Worm (Caenorhabditis elegans) whole organism, L4/young adult: Measurements from ENCODE around the gene srh-132.
"Not testable (repeated sequence)": the region's sequence is repeated elsewhere in the genome, so short reads cannot be mapped to it uniquely, and the experiment has no call there.

Experiments used
- dao-5 ChIP-seq: sonication (generic microtip); optimal IDR thresholded peaks from 2 replicates; lab custom pipeline; 2016; ENCODE audit warnings: missing genotype, missing genetic modification characterization, moderate library complexity, missing compliant biosample characterization
- him-1 ChIP-seq: sonication (generic microtip); optimal IDR thresholded peaks from 2 replicates; lab custom pipeline; 2016; ENCODE audit warnings: missing genotype, missing genetic modification reagents, missing genetic modification characterization, missing compliant biosample characterization

DNA sequence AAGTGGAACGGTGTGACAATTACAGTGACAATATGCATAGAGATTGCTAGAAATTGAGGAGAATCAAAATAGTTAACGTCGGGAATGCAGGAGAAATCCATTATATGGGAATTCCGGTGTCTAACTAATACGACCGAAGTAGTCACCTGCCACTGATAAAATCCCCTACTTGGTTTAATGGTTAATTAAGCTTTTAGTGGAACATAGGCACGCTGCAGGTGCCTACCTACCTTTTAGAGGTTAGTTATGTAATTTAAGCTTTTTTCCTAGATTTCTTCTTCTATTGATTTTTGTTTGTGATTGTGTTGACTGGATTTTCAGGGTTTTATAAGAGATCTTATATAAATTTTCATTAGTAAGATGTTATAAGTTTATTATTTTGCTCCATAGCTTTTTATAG lies 46.1 kb downstream of the srh-132 start, which contains the start of gene srh-203:
- not testable (repeated sequence) for TF ChIP-seq him-1, dao-5 (tag; lab: Kevin White, UChicago)
